Fruit fly (Drosophila melanogaster) Kc167 (cell line): ENCODE data around the gene CG43059.

Experiments used
- Myc ChIP-seq: fragments of >200 bp; optimal IDR thresholded peaks from 2 replicates; lab custom pipeline; 2017; ENCODE audit warnings: missing external identifiers
- psq ChIP-seq: fragments of >200 bp; optimal IDR thresholded peaks from 2 replicates; lab custom pipeline; 2017; ENCODE audit warnings: missing external identifiers

dm6 chr3L:8331414-8331813 is 12.6 kb upstream of the CG43059 start:
- no peak for TF ChIP-seq Myc (lab: Kevin White, UChicago)
- no peak for TF ChIP-seq psq (lab: Kevin White, UChicago)
